Fruit fly (Drosophila melanogaster) whole organism, pupa: ENCODE results near the gene Gr64d.
A peak's percentile ranks its signal among the peaks of the same experiment; 100 is the strongest.

Experiments used
- CG12605 ChIP-seq: fragments of 200-800 bp; sonication (Bioruptor generic); IDR thresholded peaks from 2 replicates; pipeline ENCODE4 v1.3.6; 2022; ENCODE audit warnings: missing biosample characterization, missing genetic modification characterization
- CG13204 ChIP-seq: fragments of 200-800 bp; sonication (Bioruptor generic); optimal IDR thresholded peaks from 2 replicates; lab custom pipeline; 2018; ENCODE audit warnings: missing biosample characterization, mild to moderate bottlenecking, missing genetic modification characterization, moderate library complexity
- CG17806 ChIP-seq: fragments of 200-800 bp; sonication (Bioruptor generic); optimal IDR thresholded peaks from 2 replicates; lab custom pipeline; 2018; ENCODE audit warnings: missing biosample characterization, mild to moderate bottlenecking, missing genetic modification characterization, moderate library complexity
- CG4496 ChIP-seq: fragments of 200-800 bp; sonication (Bioruptor generic); IDR thresholded peaks from 3 replicates; pipeline ENCODE4 v1.3.6; 2022; ENCODE audit warnings: missing biosample characterization, missing genetic modification characterization
- CG8159 ChIP-seq: fragments of 200-800 bp; sonication (Bioruptor generic); optimal IDR thresholded peaks from 3 replicates; lab custom pipeline; 2018; ENCODE audit warnings: missing biosample characterization, mild to moderate bottlenecking, missing genetic modification characterization, moderate library complexity
- EcR ChIP-seq: fragments of 200-800 bp; sonication (Bioruptor generic); optimal IDR thresholded peaks from 3 replicates; lab custom pipeline; 2019; ENCODE audit warnings: missing biosample characterization, missing genetic modification characterization, mild to moderate bottlenecking, moderate library complexity, missing genetic modification reagents
- fd96Ca ChIP-seq: fragments of 200-800 bp; sonication (Bioruptor generic); IDR thresholded peaks from 3 replicates; pipeline ENCODE4 v1.3.6; 2022; ENCODE audit warnings: missing biosample characterization, missing genetic modification characterization
- rn ChIP-seq: fragments of 200-800 bp; sonication (Bioruptor generic); IDR thresholded peaks from 2 replicates; pipeline ENCODE4 v1.3.6; 2022; ENCODE audit warnings: missing biosample characterization, missing genetic modification characterization

dm6 chr3L:4016754-4017153 lies 15.1 kb upstream of the Gr64d start:
- peak; percentile 58; the same call in 1 of the 3 replicates for TF ChIP-seq fd96Ca (GFP tag; lab: Robert Waterston, UW)
- TF ChIP-seq EcR (GFP tag; lab: Kevin White, UChicago), result no peak
- peak; percentile 26; the same call in 1 of the 2 replicates for TF ChIP-seq CG12605 (GFP tag; lab: Robert Waterston, UW)
- no peak for TF ChIP-seq rn (GFP tag; lab: Robert Waterston, UW)
- TF ChIP-seq CG4496 (GFP tag; lab: Robert Waterston, UW), result no peak; the same call in 1 of the 3 replicates
- no peak for TF ChIP-seq CG13204
- TF ChIP-seq CG17806 (tag; lab: Kevin White, UChicago), result peak; percentile 16
- TF ChIP-seq CG8159, result peak; percentile 24
